Worm (Caenorhabditis elegans) whole organism, late embryonic: ENCODE measurements around the gene F25B3.2.

ENCODE experiments used
- gmeb-2 ChIP-seq: sonication (generic microtip); optimal IDR thresholded peaks from 2 replicates; lab custom pipeline; 2016; ENCODE audit warnings: missing genetic modification characterization, inconsistent platforms, missing compliant biosample characterization
- unc-55 ChIP-seq: sonication (generic microtip); optimal IDR thresholded peaks from 2 replicates; lab custom pipeline; 2017; ENCODE audit warnings: missing biosample characterization, missing genetic modification reagents, missing genetic modification characterization

ce11 chrV:9546042-9546581 is 31.0 kb upstream of the F25B3.2 start, which contains the start of gene C50F4.6:
- TF ChIP-seq gmeb-2 (tag; lab: Kevin White, UChicago), result no peak
- TF ChIP-seq unc-55, result no peak
